Fruit fly (Drosophila melanogaster) whole organism, embryonic: ENCODE results near the gene CG3726.

Experiments
- Atf-2 ChIP-seq: fragments of 200-800 bp; sonication (Bioruptor generic); optimal IDR thresholded peaks from 2 replicates; lab custom pipeline; 2016; ENCODE audit warnings: missing biosample characterization, missing genetic modification characterization
- CG10565 ChIP-seq: fragments of 200-800 bp; sonication (Bioruptor generic); optimal IDR thresholded peaks from 3 replicates; lab custom pipeline; 2016; ENCODE audit warnings: missing biosample characterization, mild to moderate bottlenecking, missing genetic modification characterization
- CG11695 ChIP-seq: fragments of 200-800 bp; sonication (Bioruptor generic); IDR thresholded peaks from 3 replicates; pipeline ENCODE4 v1.3.6; 2022; ENCODE audit warnings: missing biosample characterization, missing genetic modification characterization
- CG12104 ChIP-seq: fragments of 200-800 bp; sonication (Bioruptor generic); optimal IDR thresholded peaks from 3 replicates; lab custom pipeline; 2016; ENCODE audit warnings: missing biosample characterization, missing genetic modification characterization
- CG14441 ChIP-seq: fragments of 200-800 bp; sonication (Bioruptor generic); IDR thresholded peaks from 2 replicates; pipeline ENCODE4 v1.3.6; 2022; ENCODE audit warnings: missing biosample characterization, missing genetic modification characterization
- CG16779 ChIP-seq: fragments of 200-800 bp; sonication (Bioruptor generic); IDR thresholded peaks from 2 replicates; pipeline ENCODE4 v1.3.6; 2022; ENCODE audit warnings: missing biosample characterization, missing genetic modification characterization
- CG18764 ChIP-seq: fragments of 200-800 bp; sonication (Bioruptor generic); optimal IDR thresholded peaks from 3 replicates; lab custom pipeline; 2016; ENCODE audit warnings: missing biosample characterization, missing genetic modification characterization
- CG30431 ChIP-seq: fragments of 200-800 bp; sonication (Bioruptor generic); optimal IDR thresholded peaks from 2 replicates; lab custom pipeline; 2017; ENCODE audit warnings: missing biosample characterization, missing genetic modification characterization
- CG31441 ChIP-seq: fragments of 200-800 bp; sonication (Bioruptor generic); IDR thresholded peaks from 2 replicates; pipeline ENCODE4 v1.3.6; 2022; ENCODE audit warnings: missing biosample characterization, missing genetic modification characterization
- CG34224 ChIP-seq: fragments of 200-800 bp; sonication (Bioruptor generic); IDR thresholded peaks from 3 replicates; pipeline ENCODE4 v1.3.6; 2022; ENCODE audit warnings: missing biosample characterization, missing genetic modification characterization; ENCODE audit not compliant: partially characterized antibody
- CG4617 ChIP-seq: fragments of 200-800 bp; sonication (Bioruptor generic); optimal IDR thresholded peaks from 3 replicates; lab custom pipeline; 2016; ENCODE audit warnings: missing biosample characterization, missing genetic modification characterization, borderline replicate concordance
- CG6854 ChIP-seq: fragments of 200-800 bp; sonication (Bioruptor generic); optimal IDR thresholded peaks from 3 replicates; lab custom pipeline; 2017; ENCODE audit warnings: missing biosample characterization, mild to moderate bottlenecking, missing genetic modification characterization
- CG7745 ChIP-seq: fragments of 200-800 bp; sonication (Bioruptor generic); optimal IDR thresholded peaks from 2 replicates; lab custom pipeline; 2018; ENCODE audit warnings: missing biosample characterization, mild to moderate bottlenecking, missing genetic modification characterization, moderate library complexity
- CG8944 ChIP-seq: fragments of 200-800 bp; sonication (Bioruptor generic); optimal IDR thresholded peaks from 3 replicates; lab custom pipeline; 2016; ENCODE audit warnings: missing biosample characterization, missing genetic modification characterization
- CG9817 ChIP-seq: fragments of 200-800 bp; sonication (Bioruptor generic); optimal IDR thresholded peaks from 2 replicates; lab custom pipeline; 2018; ENCODE audit warnings: missing biosample characterization, mild to moderate bottlenecking, missing genetic modification characterization, moderate library complexity
- CG9932 ChIP-seq: fragments of 200-800 bp; sonication (Bioruptor generic); IDR thresholded peaks from 2 replicates; pipeline ENCODE4 v1.3.6; 2022; ENCODE audit warnings: missing biosample characterization, missing genetic modification characterization
- D19B ChIP-seq: fragments of 200-800 bp; sonication (Bioruptor generic); optimal IDR thresholded peaks from 2 replicates; lab custom pipeline; 2017; ENCODE audit warnings: missing biosample characterization, mild to moderate bottlenecking, missing genetic modification characterization
- Dll ChIP-seq: fragments of 200-800 bp; sonication (Bioruptor generic); IDR thresholded peaks from 4 replicates; pipeline ENCODE4 v1.3.6; 2022; ENCODE audit warnings: missing biosample characterization, missing genetic modification characterization; ENCODE audit not compliant: partially characterized antibody
- Doc3 ChIP-seq: fragments of 200-800 bp; sonication (Bioruptor generic); IDR thresholded peaks from 3 replicates; pipeline ENCODE4 v1.3.6; 2022; ENCODE audit warnings: missing biosample characterization, missing genetic modification characterization; ENCODE audit not compliant: partially characterized antibody
- Eip74EF ChIP-seq, 2 experiments: fragments of 200-800 bp in 1 of 2; fragments of >200 bp in 1 of 2; sonication (Bioruptor generic) in 1 of 2; optimal IDR thresholded peaks; 2 replicates each; lab custom pipeline; 2017 to 2019; ENCODE audit warnings: missing biosample characterization in 2 of 2, missing genetic modification characterization in 2 of 2, mild to moderate bottlenecking in 1 of 2, moderate library complexity in 1 of 2
- Gsc ChIP-seq: fragments of 200-800 bp; sonication (Bioruptor generic); IDR thresholded peaks from 2 replicates; pipeline ENCODE4 v1.3.6; 2022; ENCODE audit warnings: missing biosample characterization, missing genetic modification characterization
- H2.0 ChIP-seq: fragments of 200-800 bp; sonication (Bioruptor generic); IDR thresholded peaks from 2 replicates; pipeline ENCODE4 v1.3.6; 2022; ENCODE audit warnings: missing biosample characterization, missing genetic modification characterization
- Hmx ChIP-seq: fragments of 200-800 bp; sonication (Bioruptor generic); optimal IDR thresholded peaks from 2 replicates; lab custom pipeline; 2016; ENCODE audit warnings: missing biosample characterization, missing genetic modification characterization
- Mad ChIP-seq: fragments of 200-800 bp; sonication (Bioruptor generic); optimal IDR thresholded peaks from 2 replicates; lab custom pipeline; 2016; ENCODE audit warnings: missing biosample characterization, missing genetic modification characterization
- Max ChIP-seq: fragments of 200-800 bp; sonication (Bioruptor generic); optimal IDR thresholded peaks from 2 replicates; lab custom pipeline; 2016; ENCODE audit warnings: missing biosample characterization, mild to moderate bottlenecking, missing genetic modification characterization
- Med ChIP-seq: fragments of 200-800 bp; sonication (Bioruptor generic); peaks from one replicate; lab custom pipeline; 2016; ENCODE audit warnings: missing biosample characterization, missing genetic modification characterization, mild to moderate bottlenecking, inconsistent platforms, moderate library complexity
- bbx ChIP-seq: fragments of 200-800 bp; sonication (Bioruptor generic); IDR thresholded peaks from 2 replicates; pipeline ENCODE4 v1.3.6; 2022; ENCODE audit warnings: missing biosample characterization, missing genetic modification characterization; ENCODE audit not compliant: partially characterized antibody
- cato ChIP-seq: fragments of 200-800 bp; sonication (Bioruptor generic); optimal IDR thresholded peaks from 2 replicates; lab custom pipeline; 2016; ENCODE audit warnings: missing biosample characterization, missing genetic modification characterization, borderline replicate concordance
- caup ChIP-seq: fragments of 200-800 bp; sonication (Bioruptor generic); optimal IDR thresholded peaks from 3 replicates; lab custom pipeline; 2017; ENCODE audit warnings: missing biosample characterization, mild to moderate bottlenecking, missing genetic modification characterization, moderate library complexity; ENCODE audit not compliant: severe bottlenecking
- chif ChIP-seq, 2 experiments: fragments of 200-800 bp; sonication (Bioruptor generic); optimal IDR thresholded peaks; 3 replicates each; lab custom pipeline; 2016; ENCODE audit warnings: missing biosample characterization in 2 of 2, missing genetic modification characterization in 2 of 2
- crol ChIP-seq: fragments of 200-800 bp; sonication (Bioruptor generic); IDR thresholded peaks from 2 replicates; pipeline ENCODE4 v1.3.6; 2022; ENCODE audit warnings: missing biosample characterization, missing genetic modification characterization
- emc ChIP-seq: fragments of 200-800 bp; sonication (Bioruptor generic); optimal IDR thresholded peaks from 2 replicates; lab custom pipeline; 2016; ENCODE audit warnings: missing biosample characterization, missing genetic modification characterization
- gcm ChIP-seq: fragments of 200-800 bp; sonication (Bioruptor generic); optimal IDR thresholded peaks from 2 replicates; lab custom pipeline; 2019; ENCODE audit warnings: missing biosample characterization, mild to moderate bottlenecking, missing genetic modification characterization, moderate library complexity
- grn ChIP-seq: fragments of 200-800 bp; sonication (Bioruptor generic); optimal IDR thresholded peaks from 3 replicates; lab custom pipeline; 2017; ENCODE audit warnings: missing biosample characterization, missing genetic modification characterization
- gsb ChIP-seq: fragments of 200-800 bp; sonication (Bioruptor generic); IDR thresholded peaks from 2 replicates; pipeline ENCODE4 v1.3.6; 2022; ENCODE audit warnings: missing biosample characterization, missing genetic modification characterization
- ham ChIP-seq: fragments of 200-800 bp; sonication (Bioruptor generic); IDR thresholded peaks from 2 replicates; pipeline ENCODE4 v1.3.6; 2022; ENCODE audit warnings: missing biosample characterization, missing genetic modification characterization
- hbn ChIP-seq: fragments of 200-800 bp; sonication (Bioruptor generic); IDR thresholded peaks from 2 replicates; pipeline ENCODE4 v1.3.6; 2022; ENCODE audit warnings: missing biosample characterization, missing genetic modification characterization; ENCODE audit not compliant: partially characterized antibody
- kah ChIP-seq: fragments of 200-800 bp; sonication (Bioruptor generic); optimal IDR thresholded peaks from 2 replicates; lab custom pipeline; 2018; ENCODE audit warnings: missing biosample characterization, mild to moderate bottlenecking, missing genetic modification characterization
- kay ChIP-seq: fragments of 200-800 bp; sonication (Bioruptor generic); optimal IDR thresholded peaks from 2 replicates; lab custom pipeline; 2016; ENCODE audit warnings: missing biosample characterization, missing genetic modification characterization
- lab ChIP-seq: fragments of 200-800 bp; sonication (Bioruptor generic); optimal IDR thresholded peaks from 3 replicates; lab custom pipeline; 2017; ENCODE audit warnings: missing biosample characterization, missing genetic modification characterization, mild to moderate bottlenecking, moderate library complexity, missing genetic modification reagents
- onecut ChIP-seq: fragments of 200-800 bp; sonication (Bioruptor generic); IDR thresholded peaks from 2 replicates; pipeline ENCODE4 v1.3.6; 2022; ENCODE audit warnings: missing biosample characterization, missing genetic modification characterization
- pros ChIP-seq: fragments of 200-800 bp; sonication (Bioruptor generic); optimal IDR thresholded peaks from 3 replicates; lab custom pipeline; 2019; ENCODE audit warnings: missing biosample characterization, mild to moderate bottlenecking, missing genetic modification characterization, moderate library complexity
- ro ChIP-seq: fragments of 200-800 bp; sonication (Bioruptor generic); IDR thresholded peaks from 2 replicates; pipeline ENCODE4 v1.3.6; 2022; ENCODE audit warnings: missing biosample characterization, missing genetic modification characterization
- scrt ChIP-seq: fragments of 200-800 bp; sonication (Bioruptor generic); optimal IDR thresholded peaks from 2 replicates; lab custom pipeline; 2018; ENCODE audit warnings: missing biosample characterization, mild to moderate bottlenecking, missing genetic modification characterization, moderate library complexity
- shn ChIP-seq: fragments of 200-800 bp; sonication (Bioruptor generic); optimal IDR thresholded peaks from 3 replicates; lab custom pipeline; 2016; ENCODE audit warnings: missing biosample characterization, missing genetic modification characterization
- sim ChIP-seq: fragments of 200-800 bp; sonication (Bioruptor generic); IDR thresholded peaks from 2 replicates; pipeline ENCODE4 v1.3.6; 2022; ENCODE audit warnings: missing biosample characterization, missing genetic modification characterization
- sug ChIP-seq: fragments of 200-800 bp; optimal IDR thresholded peaks from 2 replicates; lab custom pipeline; 2019; ENCODE audit warnings: missing biosample characterization, mild to moderate bottlenecking, missing genetic modification characterization, moderate library complexity
- trh ChIP-seq: fragments of 200-800 bp; sonication (Bioruptor generic); optimal IDR thresholded peaks from 2 replicates; lab custom pipeline; 2016; ENCODE audit warnings: missing biosample characterization, missing genetic modification characterization

Gene CG3726

dm6 chrX:5969860-5970665 is 53.2 kb downstream of the CG3726 start (continued):
- TF ChIP-seq bbx (GFP tag; lab: Robert Waterston, UW) (0 out of 2 replicates have a peak, but pooled peaks have one; percentile 6), ro (GFP tag; lab: Robert Waterston, UW) (no peak), onecut (GFP tag; lab: Robert Waterston, UW) (no peak; the same call in 1 of the 2 replicates), CG34224 (GFP tag; lab: Robert Waterston, UW) (no peak), CG6854 (GFP tag; lab: Kevin White, UChicago) (no peak), trh (GFP tag; lab: Kevin White, UChicago) (no peak), Max (GFP tag; lab: Kevin White, UChicago) (peak; percentile 13), CG30431 (GFP tag; lab: Kevin White, UChicago) (peak; percentile 4), Gsc (GFP tag; lab: Robert Waterston, UW) (0 out of 2 replicates have a peak, but pooled peaks have one; percentile 31), kay (GFP tag; lab: Kevin White, UChicago) (no peak), sim (GFP tag; lab: Robert Waterston, UW) (peak; percentile 21; the same call in 1 of the 2 replicates), chif (GFP tag; optimal IDR thresholded peaks at IDR 0.05; lab: Kevin White, UChicago) (peak in 1 of 2 experiments; percentile 10), CG8944 (GFP tag; lab: Kevin White, UChicago) (no peak), kah (GFP tag; lab: Kevin White, UChicago) (no peak), CG11695 (GFP tag; lab: Robert Waterston, UW) (no peak; the same call in 2 of the 3 replicates), Med (GFP tag; lab: Kevin White, UChicago) (peak; percentile 59), CG10565 (GFP tag; lab: Kevin White, UChicago) (no peak), gsb (GFP tag; lab: Robert Waterston, UW) (no peak), D19B (GFP tag; lab: Kevin White, UChicago) (peak; percentile 17), Dll (no peak), cato (GFP tag; lab: Kevin White, UChicago) (no peak), CG4617 (GFP tag; lab: Kevin White, UChicago) (no peak), CG9817 (peak; percentile 43), Atf-2 (GFP tag; lab: Kevin White, UChicago) (no peak), caup (GFP tag; lab: Kevin White, UChicago) (peak; percentile 6), grn (GFP tag; lab: Kevin White, UChicago) (no peak), hbn (GFP tag; lab: Robert Waterston, UW) (no peak), Doc3 (GFP tag; lab: Robert Waterston, UW) (no peak), shn (GFP tag; lab: Kevin White, UChicago) (no peak), pros (GFP tag; lab: Kevin White, UChicago) (peak; percentile 9), sug (tag; lab: Kevin White, UChicago) (peak; percentile 38), CG18764 (GFP tag; lab: Kevin White, UChicago) (no peak), Eip74EF (GFP tag; optimal IDR thresholded peaks at IDR 0.05; lab: Kevin White, UChicago) (peak in 1 of 2 experiments; percentile 8), emc (no peak), CG12104 (GFP tag; lab: Kevin White, UChicago) (peak; percentile 17), H2.0 (GFP tag; lab: Robert Waterston, UW) (peak; percentile 40; the same call in 1 of the 2 replicates), Mad (GFP tag; lab: Kevin White, UChicago) (no peak), CG7745 (tag; lab: Kevin White, UChicago) (no peak), Hmx (GFP tag; lab: Kevin White, UChicago) (no peak), CG14441 (GFP tag; lab: Robert Waterston, UW) (peak; percentile 37; the same call in 1 of the 2 replicates), gcm (GFP tag; lab: Kevin White, UChicago) (no peak), lab (GFP tag; lab: Kevin White, UChicago) (peak; percentile 29), scrt (GFP tag; lab: Kevin White, UChicago) (peak; percentile 49), CG31441 (GFP tag; lab: Robert Waterston, UW) (peak; percentile 70), crol (GFP tag; lab: Robert Waterston, UW) (peak; percentile 81), CG9932 (GFP tag; lab: Robert Waterston, UW) (peak; percentile 60), ham (GFP tag; lab: Robert Waterston, UW) (no peak), CG16779 (GFP tag; lab: Robert Waterston, UW) (no peak)
